1 fruit fly cellular context compared by ENCODE assay signal in the genomic region with DNA sequence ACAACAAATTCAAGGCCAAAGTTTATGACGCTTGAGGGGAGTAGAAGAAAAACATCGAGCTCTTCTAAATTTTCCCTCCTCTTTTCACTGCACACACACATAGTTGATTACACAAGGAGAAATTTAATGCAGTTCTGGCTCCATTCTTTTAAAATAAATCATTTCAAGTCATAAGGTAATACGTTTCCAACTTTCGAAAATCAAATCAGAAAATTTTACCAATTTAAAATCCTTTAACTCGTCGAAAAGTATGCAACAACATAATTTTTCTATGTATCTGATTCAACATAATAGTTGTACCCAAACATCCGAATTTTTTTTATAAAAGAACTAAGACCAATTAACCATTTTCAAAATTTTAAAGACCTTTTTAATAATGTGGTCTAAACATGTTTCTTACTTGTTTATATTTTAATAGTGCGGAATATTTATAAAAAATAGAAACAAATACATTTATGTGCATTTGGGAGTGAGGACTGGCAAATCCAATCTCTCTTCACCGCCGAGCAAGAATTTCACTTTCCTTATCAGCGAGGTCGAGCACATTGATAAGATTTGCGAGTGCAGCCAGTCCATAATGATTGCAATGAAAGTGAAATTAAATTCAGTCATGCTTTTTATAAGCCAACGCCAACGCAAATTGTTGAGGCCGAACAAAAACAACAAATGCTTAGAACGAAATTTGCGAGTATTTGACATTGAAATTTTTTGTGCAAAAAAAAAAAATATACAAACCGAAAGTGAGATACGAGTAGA.
TF ChIP-seq lines count a peak whose summit lies in the region.

No protein-coding gene starts in this region.

TF ChIP-seq in whole organism, embryonic, 481 proteins besides CTCF, POLR2A, EP300 and RAD21 (continued from another document):
- TF ChIP-seq zfh1 (GFP tag; IDR thresholded peaks at IDR 0.05; lab: Robert Waterston, UW) (no peak), CG2678 (tag; optimal IDR thresholded peaks at IDR 0.05; lab: Kevin White, UChicago) (no peak), gcm (GFP tag; optimal IDR thresholded peaks at IDR 0.05; lab: Kevin White, UChicago) (no peak), Hr78 (GFP tag; optimal IDR thresholded peaks at IDR 0.05; lab: Kevin White, UChicago) (no peak), CG18011 (GFP tag; optimal IDR thresholded peaks at IDR 0.05; lab: Kevin White, UChicago) (no peak), CG8290 (GFP tag; optimal IDR thresholded peaks at IDR 0.05; lab: Kevin White, UChicago) (no peak), CG8290 (tag; optimal IDR thresholded peaks at IDR 0.05; lab: Kevin White, UChicago) (no peak), chinmo (GFP tag; IDR thresholded peaks at IDR 0.05; lab: Robert Waterston, UW; ENCODE audit: partially characterized antibody) (0 out of 4 replicates have a peak, but pooled peaks have one; percentile 21), gem (tag; optimal IDR thresholded peaks at IDR 0.05; lab: Kevin White, UChicago) (no peak)
